Worm (Caenorhabditis elegans): Measurements from ENCODE around the gene dhhc-4.

The dhhc-4 gene

ce11 chrIII:9827163-9827951 is 40.2 kb downstream of the dhhc-4 start, which contains the start of the genes ZK632.10 and ZK632.11:
ZK632.10 (minus strand) TSS chrIII:9827722.
ZK632.11 (plus strand) TSS chrIII:9827915.
- TF ChIP-seq zip-8 (tag; optimal IDR thresholded peaks at IDR 0.05), result peak; percentile 38
- TF ChIP-seq lsy-2 (tag; optimal IDR thresholded peaks at IDR 0.05), result peak; percentile 96
- TF ChIP-seq nhr-237 (tag; optimal IDR thresholded peaks at IDR 0.05), result peak; percentile 9
- no peak for TF ChIP-seq flh-1 (GFP tag; optimal IDR thresholded peaks at IDR 0.05)
- TF ChIP-seq mep-1 (tag; optimal IDR thresholded peaks at IDR 0.05), result peak; percentile 4
- TF ChIP-seq ces-1 (GFP tag; optimal IDR thresholded peaks at IDR 0.05), result peak; percentile 61
- no peak for TF ChIP-seq M03D4.4 (tag; optimal IDR thresholded peaks at IDR 0.05)
- TF ChIP-seq pha-4 (tag; optimal IDR thresholded peaks at IDR 0.05), result peak; percentile 76

- no peak for TF ChIP-seq blmp-1 (tag; optimal IDR thresholded peaks at IDR 0.05)
- peak; percentile 3 for TF ChIP-seq mep-1 (tag; optimal IDR thresholded peaks at IDR 0.05)
Measured at ce11 chrIII:9826005-9826404, 41.6 kb downstream of the dhhc-4 start.

- TF ChIP-seq lin-13 (tag; optimal IDR thresholded peaks at IDR 0.05) (no peak), ces-1 (GFP tag; optimal IDR thresholded peaks at IDR 0.05) (no peak), cnd-1 (tag; optimal IDR thresholded peaks at IDR 0.05) (no peak), unc-120 (tag; optimal IDR thresholded peaks at IDR 0.05; ENCODE audit: poor library complexity, severe bottlenecking) (no peak), ceh-83 (GFP tag; optimal IDR thresholded peaks at IDR 0.05) (no peak), mep-1 (tag; optimal IDR thresholded peaks at IDR 0.05) (no peak), ceh-39 (tag; optimal IDR thresholded peaks at IDR 0.05) (no peak), nhr-237 (tag; optimal IDR thresholded peaks at IDR 0.05) (no peak), nhr-2 (tag; optimal IDR thresholded peaks at IDR 0.05) (no peak), ztf-11 (tag; optimal IDR thresholded peaks at IDR 0.05) (no peak), pha-4 (tag; optimal IDR thresholded peaks at IDR 0.05) (no peak), drap-1 (GFP tag; optimal IDR thresholded peaks at IDR 0.05) (no peak), ham-2 (GFP tag; optimal IDR thresholded peaks at IDR 0.05) (no peak), hlh-1 (tag; optimal IDR thresholded peaks at IDR 0.05) (no peak), nhr-28 (tag; optimal IDR thresholded peaks at IDR 0.05) (no peak), mls-2 (tag; optimal IDR thresholded peaks at IDR 0.05) (no peak), blmp-1 (tag; optimal IDR thresholded peaks at IDR 0.05) (no peak)
Measured at ce11 chrIII:9825073-9825828, 42.3 kb downstream of the dhhc-4 start, which contains the start of gene ZK632.9. ZK632.9 (minus strand) TSS chrIII:9825432.

- no peak for TF ChIP-seq drap-1 (GFP tag; optimal IDR thresholded peaks at IDR 0.05)
- TF ChIP-seq lsy-2 (tag; optimal IDR thresholded peaks at IDR 0.05), result no peak
- TF ChIP-seq ceh-43 (GFP tag; optimal IDR thresholded peaks at IDR 0.05), result no peak
- TF ChIP-seq unc-62 (GFP tag; optimal IDR thresholded peaks at IDR 0.05), result no peak
- no peak for TF ChIP-seq nhr-12 (tag; optimal IDR thresholded peaks at IDR 0.05)
Measured at ce11 chrIII:9824330-9824934, 43.2 kb downstream of the dhhc-4 start, which contains the start of gene lin-52. lin-52 (minus strand) TSS chrIII:9824750.

- TF ChIP-seq mab-5 (tag; optimal IDR thresholded peaks at IDR 0.05) (no peak), blmp-1 (tag; optimal IDR thresholded peaks at IDR 0.05) (no peak), ces-1 (GFP tag; optimal IDR thresholded peaks at IDR 0.05) (no peak), mls-2 (tag; optimal IDR thresholded peaks at IDR 0.05) (no peak), nhr-237 (tag; optimal IDR thresholded peaks at IDR 0.05) (no peak), drap-1 (GFP tag; optimal IDR thresholded peaks at IDR 0.05) (no peak), lin-13 (tag; optimal IDR thresholded peaks at IDR 0.05) (no peak), elt-1 (tag; optimal IDR thresholded peaks at IDR 0.05; ENCODE audit: borderline replicate concordance, insufficient read depth) (no peak), sem-2 (GFP tag; optimal IDR thresholded peaks at IDR 0.05) (no peak), flh-1 (GFP tag; optimal IDR thresholded peaks at IDR 0.05) (no peak), M03D4.4 (tag; optimal IDR thresholded peaks at IDR 0.05) (no peak)
Measured at ce11 chrIII:9823748-9824147, 43.8 kb downstream of the dhhc-4 start.
